Worm (Caenorhabditis elegans): ENCODE measurements around the gene K07F5.8.

Gene K07F5.8

ce11 chrIV:9801418-9801817 lies 48.1 kb downstream of the K07F5.8 start (continued):
- peak; percentile 83 for TF ChIP-seq aha-1 (tag)
- peak in 1 of 2 experiments; percentile 57 for TF ChIP-seq mdl-1 (tag; optimal IDR thresholded peaks at IDR 0.05)
- TF ChIP-seq Y105C5A.15 (GFP tag; IDR thresholded peaks at IDR 0.05), result no peak
- TF ChIP-seq ceh-20 (GFP tag; IDR thresholded peaks at IDR 0.05), result peak; percentile 85
- TF ChIP-seq aly-2 (tag; optimal IDR thresholded peaks at IDR 0.05), result no peak
- TF ChIP-seq dmd-6 (GFP tag; IDR thresholded peaks at IDR 0.05), result peak; percentile 98
- TF ChIP-seq skn-1 (tag; optimal IDR thresholded peaks at IDR 0.05), result no peak
- TF ChIP-seq ZK546.5 (tag; optimal IDR thresholded peaks at IDR 0.05), result no peak
- TF ChIP-seq daf-16 (GFP tag; optimal IDR thresholded peaks at IDR 0.05), result peak in 1 of 2 experiments; percentile 40
- peak; percentile 92 for TF ChIP-seq daf-16 (tag; optimal IDR thresholded peaks at IDR 0.05)
- no peak for TF ChIP-seq lin-29 (GFP tag; IDR thresholded peaks at IDR 0.05)
- no peak for TF ChIP-seq ceh-82 (tag; optimal IDR thresholded peaks at IDR 0.05)
- TF ChIP-seq F44E2.7 (GFP tag; IDR thresholded peaks at IDR 0.05), result no peak
- no peak for TF ChIP-seq ama-1 (optimal IDR thresholded peaks at IDR 0.05)
- no peak for TF ChIP-seq spr-3 (GFP tag; optimal IDR thresholded peaks at IDR 0.05)
- TF ChIP-seq php-3 (GFP tag; IDR thresholded peaks at IDR 0.05), result peak; percentile 99
- peak; percentile 95 for TF ChIP-seq lin-1 (GFP tag; IDR thresholded peaks at IDR 0.05)
- TF ChIP-seq hmg-1.1 (GFP tag; IDR thresholded peaks at IDR 0.05), result no peak
- peak; percentile 40 for TF ChIP-seq mep-1 (tag; optimal IDR thresholded peaks at IDR 0.05)
- TF ChIP-seq nhr-48 (tag; optimal IDR thresholded peaks at IDR 0.05), result peak; percentile 78
- peak; percentile 97 for TF ChIP-seq tra-1 (GFP tag; IDR thresholded peaks at IDR 0.05)

- no peak for TF ChIP-seq attf-4 (tag; optimal IDR thresholded peaks at IDR 0.05)
- no peak for TF ChIP-seq T26A8.4 (GFP tag; IDR thresholded peaks at IDR 0.05)
- TF ChIP-seq Y105C5A.15 (GFP tag; IDR thresholded peaks at IDR 0.05), result no peak
- peak; percentile 28 for TF ChIP-seq T20F7.1 (GFP tag; optimal IDR thresholded peaks at IDR 0.05)
- no peak for TF ChIP-seq nhr-76 (tag; optimal IDR thresholded peaks at IDR 0.05)
- peak; percentile 55 for TF ChIP-seq hlh-11 (tag; optimal IDR thresholded peaks at IDR 0.05)
- TF ChIP-seq mes-2 (tag; optimal IDR thresholded peaks at IDR 0.05; ENCODE audit: poor library complexity, severe bottlenecking), result no peak
- no peak for TF ChIP-seq egl-43 (GFP tag; IDR thresholded peaks at IDR 0.05)
- no peak for TF ChIP-seq ZK546.5 (tag; optimal IDR thresholded peaks at IDR 0.05)
- TF ChIP-seq daf-12 (tag; optimal IDR thresholded peaks at IDR 0.05), result no peak
- peak; percentile 84 for TF ChIP-seq aha-1 (tag)
- peak; percentile 24; the same call in 1 of the 2 replicates for TF ChIP-seq dmd-6 (GFP tag; IDR thresholded peaks at IDR 0.05)
- no peak for TF ChIP-seq lin-15B (tag; optimal IDR thresholded peaks at IDR 0.05)
- TF ChIP-seq hif-1 (tag; optimal IDR thresholded peaks at IDR 0.05), result no peak
- no peak for TF ChIP-seq snpc-4 (tag; optimal IDR thresholded peaks at IDR 0.05)
- no peak for TF ChIP-seq Y48G9A.11 (GFP tag; IDR thresholded peaks at IDR 0.05)
- no peak for TF ChIP-seq tra-1 (GFP tag; IDR thresholded peaks at IDR 0.05)
- TF ChIP-seq arid-1 (GFP tag; conservative IDR thresholded peaks at IDR 0.05), result no peak
- no peak for TF ChIP-seq lin-38 (GFP tag; IDR thresholded peaks at IDR 0.05)
- TF ChIP-seq dve-1 (tag; optimal IDR thresholded peaks at IDR 0.05; ENCODE audit: insufficient read depth), result peak; percentile 41
- no peak for TF ChIP-seq unc-39 (tag; optimal IDR thresholded peaks at IDR 0.05)
- peak; percentile 93 for TF ChIP-seq mxl-2 (GFP tag; conservative IDR thresholded peaks at IDR 0.05)
- TF ChIP-seq hlh-30 (tag; optimal IDR thresholded peaks at IDR 0.05; ENCODE audit: insufficient read depth), result peak; percentile 42
- TF ChIP-seq nhr-42 (GFP tag; IDR thresholded peaks at IDR 0.05), result no peak
- TF ChIP-seq daf-8 (GFP tag; IDR thresholded peaks at IDR 0.05), result no peak
- no peak for TF ChIP-seq nhr-10 (tag; optimal IDR thresholded peaks at IDR 0.05)
- TF ChIP-seq lsy-2 (tag; optimal IDR thresholded peaks at IDR 0.05), result peak in 1 of 2 experiments; percentile 4
- no peak for TF ChIP-seq daf-16 (GFP tag; optimal IDR thresholded peaks at IDR 0.05)
- TF ChIP-seq daf-16 (tag; optimal IDR thresholded peaks at IDR 0.05), result peak; percentile 53
- TF ChIP-seq nhr-77 (tag; optimal IDR thresholded peaks at IDR 0.05), result no peak
- no peak for TF ChIP-seq F10B5.3 (tag; optimal IDR thresholded peaks at IDR 0.05)
- TF ChIP-seq saeg-2 (GFP tag; IDR thresholded peaks at IDR 0.05), result no peak
- TF ChIP-seq R02D3.7 (tag; optimal IDR thresholded peaks at IDR 0.05), result no peak
Measured at ce11 chrIV:9799664-9800063, 49.9 kb downstream of the K07F5.8 start.
